Worm (Caenorhabditis elegans) whole organism, young adult: ENCODE results near the gene C03C10.5.

Experiments
- C06A6.2 ChIP-seq: fragments of 200-800 bp; sonication (Bioruptor generic); conservative IDR thresholded peaks from 2 replicates; pipeline ENCODE4 v1.3.6; 2022; ENCODE audit warnings: missing genetic modification characterization, missing compliant biosample characterization
- C17E4.6 ChIP-seq: fragments of 200-800 bp; sonication (Bioruptor generic); IDR thresholded peaks from 2 replicates; pipeline ENCODE4 v1.3.6; 2022; ENCODE audit warnings: missing genetic modification reagents, missing genetic modification characterization, missing compliant biosample characterization
- F23B12.7 ChIP-seq: sonication (generic microtip); optimal IDR thresholded peaks from 2 replicates; lab custom pipeline; 2017; ENCODE audit warnings: missing genetic modification characterization, mild to moderate bottlenecking, missing compliant biosample characterization, antibody characterized with exemption, moderate library complexity; ENCODE audit not compliant: insufficient read depth
- F49E8.2 ChIP-seq: sonication (generic microtip); optimal IDR thresholded peaks from 3 replicates; lab custom pipeline; 2017; ENCODE audit warnings: missing genetic modification characterization, mild to moderate bottlenecking, missing compliant biosample characterization, antibody characterized with exemption, moderate library complexity; ENCODE audit not compliant: insufficient read depth
- F52B5.7 ChIP-seq: sonication (generic microtip); optimal IDR thresholded peaks from 2 replicates; lab custom pipeline; 2016; ENCODE audit warnings: mild to moderate bottlenecking, missing genetic modification characterization, missing compliant biosample characterization
- T07F8.4 ChIP-seq: sonication (generic microtip); optimal IDR thresholded peaks from 2 replicates; lab custom pipeline; 2016; ENCODE audit warnings: mild to moderate bottlenecking, missing genetic modification characterization, moderate library complexity, missing compliant biosample characterization
- T26A5.8 ChIP-seq: sonication (generic microtip); optimal IDR thresholded peaks from 2 replicates; lab custom pipeline; 2016; ENCODE audit warnings: missing genetic modification characterization, missing compliant biosample characterization
- Y53F4B.3 ChIP-seq: fragments of 200-800 bp; sonication (Bioruptor generic); IDR thresholded peaks from 2 replicates; pipeline ENCODE4 v1.3.6; 2022; ENCODE audit warnings: missing genetic modification reagents, missing genetic modification characterization, missing compliant biosample characterization
- Y67H2A.10 ChIP-seq: fragments of 200-800 bp; sonication (Bioruptor generic); conservative IDR thresholded peaks from 2 replicates; pipeline ENCODE4 v1.3.6; 2022; ENCODE audit warnings: missing genetic modification reagents, missing genetic modification characterization, missing compliant biosample characterization
- Y79H2A.3 ChIP-seq: fragments of 200-800 bp; sonication (Bioruptor generic); conservative IDR thresholded peaks from 2 replicates; pipeline ENCODE4 v1.3.6; 2022; ENCODE audit warnings: missing genetic modification reagents, missing genetic modification characterization, missing compliant biosample characterization
- ZK185.1 ChIP-seq: sonication (generic microtip); optimal IDR thresholded peaks from 2 replicates; lab custom pipeline; 2016; ENCODE audit warnings: mild to moderate bottlenecking, missing genetic modification characterization, missing compliant biosample characterization; ENCODE audit not compliant: poor library complexity, severe bottlenecking
- athp-1 ChIP-seq: sonication (generic microtip); optimal IDR thresholded peaks from 2 replicates; lab custom pipeline; 2017; ENCODE audit warnings: mild to moderate bottlenecking, missing genetic modification characterization, missing compliant biosample characterization
- attf-5 ChIP-seq: fragments of 200-800 bp; sonication (Bioruptor generic); optimal IDR thresholded peaks from 2 replicates; lab custom pipeline; 2018; ENCODE audit warnings: mild to moderate bottlenecking, missing genetic modification characterization, missing compliant biosample characterization
- bed-1 ChIP-seq: fragments of 200-800 bp; sonication (Bioruptor generic); IDR thresholded peaks from 2 replicates; pipeline ENCODE4 v1.3.6; 2022; ENCODE audit warnings: missing genetic modification reagents, missing genetic modification characterization, missing compliant biosample characterization
- cebp-1 ChIP-seq, 2 experiments: fragments of 200-800 bp in 1 of 2; sonication (Bioruptor generic) in 1 of 2; sonication (generic microtip) in 1 of 2; IDR thresholded peaks in 1 of 2; optimal IDR thresholded peaks in 1 of 2; 2 replicates each; pipeline versions ENCODE4 v1.3.6 to Lab custom; 2017 to 2022; ENCODE audit warnings: missing compliant biosample characterization in 2 of 2, missing genetic modification characterization in 2 of 2, mild to moderate bottlenecking in 1 of 2, missing genetic modification reagents in 1 of 2, moderate library complexity in 1 of 2
- ceh-79 ChIP-seq: sonication (generic microtip); optimal IDR thresholded peaks from 2 replicates; lab custom pipeline; 2017; ENCODE audit warnings: mild to moderate bottlenecking, missing genetic modification characterization, missing compliant biosample characterization
- ceh-91 ChIP-seq: fragments of 200-800 bp; sonication (Bioruptor generic); IDR thresholded peaks from 2 replicates; pipeline ENCODE4 v1.3.6; 2022; ENCODE audit warnings: missing genetic modification reagents, missing genetic modification characterization, missing compliant biosample characterization
- die-1 ChIP-seq: sonication (generic microtip); optimal IDR thresholded peaks from 2 replicates; lab custom pipeline; 2016; ENCODE audit warnings: missing genotype, mild to moderate bottlenecking, missing genetic modification characterization, missing compliant biosample characterization
- dox-1 ChIP-seq: fragments of 200-800 bp; sonication (Bioruptor generic); IDR thresholded peaks from 2 replicates; pipeline ENCODE4 v1.3.6; 2022; ENCODE audit warnings: missing genetic modification reagents, missing genetic modification characterization, missing compliant biosample characterization
- hlh-12 ChIP-seq: sonication (generic microtip); optimal IDR thresholded peaks from 2 replicates; lab custom pipeline; 2016; ENCODE audit warnings: missing genetic modification characterization, missing compliant biosample characterization
- hmg-1.2 ChIP-seq: fragments of 200-800 bp; sonication (Bioruptor generic); IDR thresholded peaks from 2 replicates; pipeline ENCODE4 v1.3.6; 2022; ENCODE audit warnings: missing genetic modification reagents, missing genetic modification characterization, missing compliant biosample characterization
- let-526 ChIP-seq: fragments of 200-800 bp; sonication (Bioruptor generic); IDR thresholded peaks from 2 replicates; pipeline ENCODE4 v1.3.6; 2022; ENCODE audit warnings: missing genetic modification reagents, missing genetic modification characterization, missing compliant biosample characterization
- lin-40 ChIP-seq: sonication (generic microtip); optimal IDR thresholded peaks from 2 replicates; lab custom pipeline; 2016; ENCODE audit warnings: missing genetic modification characterization, mild to moderate bottlenecking, missing compliant biosample characterization, missing genotype, missing genetic modification reagents
- lsl-1 ChIP-seq: fragments of 200-800 bp; sonication (Bioruptor generic); optimal IDR thresholded peaks from 2 replicates; lab custom pipeline; 2018; ENCODE audit warnings: mild to moderate bottlenecking, missing genetic modification characterization, moderate library complexity, missing compliant biosample characterization
- madf-8 ChIP-seq: fragments of 200-800 bp; sonication (Bioruptor generic); conservative IDR thresholded peaks from 2 replicates; pipeline ENCODE4 v1.3.6; 2022; ENCODE audit warnings: missing genetic modification reagents, missing genetic modification characterization, missing compliant biosample characterization
- mes-4 ChIP-seq: sonication (generic microtip); optimal IDR thresholded peaks from 2 replicates; lab custom pipeline; 2016; ENCODE audit warnings: missing genotype, missing genetic modification characterization, missing compliant biosample characterization
- nfya-1 ChIP-seq: sonication (generic microtip); optimal IDR thresholded peaks from 2 replicates; lab custom pipeline; 2017; ENCODE audit warnings: antibody characterized with exemption, missing compliant biosample characterization, missing genetic modification characterization, borderline replicate concordance; ENCODE audit not compliant: insufficient read depth
- nfya-2 ChIP-seq: fragments of 200-800 bp; sonication (Bioruptor generic); IDR thresholded peaks from 2 replicates; pipeline ENCODE4 v1.3.6; 2022; ENCODE audit warnings: missing genetic modification reagents, missing genetic modification characterization, missing compliant biosample characterization
- nfyb-1 ChIP-seq: fragments of 200-800 bp; sonication (Bioruptor generic); IDR thresholded peaks from 2 replicates; pipeline ENCODE4 v1.3.6; 2022; ENCODE audit warnings: missing genetic modification reagents, missing genetic modification characterization, missing compliant biosample characterization
- nhr-179 ChIP-seq: sonication (generic microtip); optimal IDR thresholded peaks from 2 replicates; lab custom pipeline; 2016; ENCODE audit warnings: mild to moderate bottlenecking, missing genetic modification characterization, missing compliant biosample characterization
- nhr-80 ChIP-seq: sonication (generic microtip); optimal IDR thresholded peaks from 2 replicates; lab custom pipeline; 2016; ENCODE audit warnings: missing genetic modification characterization, missing compliant biosample characterization
- pbrm-1 ChIP-seq: fragments of 200-800 bp; sonication (Bioruptor generic); IDR thresholded peaks from 2 replicates; pipeline ENCODE4 v1.3.6; 2022; ENCODE audit warnings: missing genetic modification reagents, missing genetic modification characterization, missing compliant biosample characterization
- rcor-1 ChIP-seq: fragments of 200-800 bp; sonication (Bioruptor generic); IDR thresholded peaks from 2 replicates; pipeline ENCODE4 v1.3.6; 2022; ENCODE audit warnings: missing genetic modification reagents, missing genetic modification characterization, missing compliant biosample characterization
- sdz-38 ChIP-seq: sonication (generic microtip); optimal IDR thresholded peaks from 2 replicates; lab custom pipeline; 2016; ENCODE audit warnings: missing genotype, missing genetic modification characterization, missing compliant biosample characterization
- sea-2 ChIP-seq: fragments of 200-800 bp; sonication (Bioruptor generic); IDR thresholded peaks from 2 replicates; pipeline ENCODE4 v1.3.6; 2022; ENCODE audit warnings: missing genetic modification characterization, missing compliant biosample characterization
- somi-1 ChIP-seq: fragments of 200-800 bp; sonication (Bioruptor generic); optimal IDR thresholded peaks from 2 replicates; lab custom pipeline; 2018; ENCODE audit warnings: mild to moderate bottlenecking, missing genetic modification characterization, missing compliant biosample characterization
- sptf-2 ChIP-seq: fragments of 200-800 bp; sonication (Bioruptor generic); optimal IDR thresholded peaks from 2 replicates; lab custom pipeline; 2018; ENCODE audit warnings: mild to moderate bottlenecking, missing genetic modification characterization, missing compliant biosample characterization
- tbp1 ChIP-seq: fragments of 200-800 bp; sonication (Bioruptor generic); optimal IDR thresholded peaks from 2 replicates; lab custom pipeline; 2018; ENCODE audit warnings: mild to moderate bottlenecking, missing genetic modification characterization, missing compliant biosample characterization
- tbx-9 ChIP-seq: sonication (generic microtip); optimal IDR thresholded peaks from 2 replicates; lab custom pipeline; 2016; ENCODE audit warnings: borderline replicate concordance, missing genetic modification characterization, inconsistent platforms, missing compliant biosample characterization
- zfh-2 ChIP-seq: fragments of 200-800 bp; sonication (Bioruptor generic); conservative IDR thresholded peaks from 2 replicates; pipeline ENCODE4 v1.3.6; 2022; ENCODE audit warnings: missing genetic modification reagents, missing genetic modification characterization, missing compliant biosample characterization
- ztf-25 ChIP-seq: fragments of 200-800 bp; sonication (Bioruptor generic); IDR thresholded peaks from 2 replicates; pipeline ENCODE4 v1.3.6; 2022; ENCODE audit warnings: missing genetic modification reagents, missing genetic modification characterization, missing compliant biosample characterization
- ztf-26 ChIP-seq: sonication (generic microtip); optimal IDR thresholded peaks from 2 replicates; lab custom pipeline; 2017; ENCODE audit warnings: missing genetic modification characterization, missing compliant biosample characterization

C03C10.5 gene

DNA sequence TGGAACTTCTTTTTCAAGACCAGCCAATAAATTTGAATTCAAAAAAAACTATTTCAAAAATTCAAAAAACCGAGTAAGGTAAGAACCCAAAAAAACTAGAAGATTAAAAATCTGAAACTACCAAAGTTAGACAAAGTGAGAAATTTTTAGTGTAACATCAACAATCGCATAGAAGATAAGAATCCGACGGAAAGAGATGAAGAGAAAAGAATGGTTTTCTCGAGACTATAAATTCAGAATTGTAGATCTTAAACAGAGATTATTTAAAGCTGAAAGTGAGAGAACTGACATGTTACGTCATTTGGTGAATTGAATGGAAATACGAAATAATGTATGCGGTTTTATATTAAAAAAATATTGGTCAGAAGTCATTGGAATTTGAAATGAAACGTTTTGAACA is 10.1 kb upstream of the C03C10.5 start:
- TF ChIP-seq sdz-38 (tag; lab: Kevin White, UChicago) = no peak
- TF ChIP-seq nhr-179 (tag; lab: Kevin White, UChicago) = no peak
- TF ChIP-seq mes-4 = no peak
- TF ChIP-seq pbrm-1 (GFP tag; lab: Robert Waterston, UW) = no peak
- no peak for TF ChIP-seq rcor-1
- no peak for TF ChIP-seq madf-8 (GFP tag; lab: Robert Waterston, UW)
- TF ChIP-seq nfya-1 (tag; lab: Kevin White, UChicago) = no peak
- no peak for TF ChIP-seq dox-1 (GFP tag; lab: Robert Waterston, UW)
- no peak for TF ChIP-seq ceh-79
- no peak for TF ChIP-seq sea-2 (GFP tag; lab: Robert Waterston, UW)
- no peak for TF ChIP-seq ztf-25
- no peak for TF ChIP-seq ceh-91 (GFP tag; lab: Robert Waterston, UW)
- no peak for TF ChIP-seq bed-1
- no peak for TF ChIP-seq nfya-2

DNA sequence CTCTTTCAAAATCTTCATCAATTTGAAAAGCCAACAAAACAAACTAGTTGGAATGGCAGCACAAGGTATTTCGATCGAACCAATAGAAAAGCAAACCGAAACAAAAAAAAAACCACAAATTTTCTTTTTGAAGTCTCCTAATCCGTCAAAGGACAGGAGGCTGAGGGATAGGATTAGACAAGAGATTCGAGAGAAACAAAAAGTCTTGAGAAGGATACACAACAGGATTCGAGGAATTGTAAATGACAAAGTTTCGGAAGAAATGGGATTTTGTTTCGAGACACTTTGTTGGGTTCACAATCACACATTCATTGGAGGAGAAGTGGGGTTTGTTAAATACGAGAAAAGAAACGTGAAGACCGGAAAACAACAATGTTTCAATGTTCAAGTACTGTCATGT is 9.1 kb upstream of the C03C10.5 start:
- TF ChIP-seq Y53F4B.3 (GFP tag; lab: Robert Waterston, UW) (no peak), ceh-91 (GFP tag; lab: Robert Waterston, UW) (no peak), T07F8.4 (tag; lab: Kevin White, UChicago) (no peak), athp-1 (tag; lab: Kevin White, UChicago) (no peak), lsl-1 (GFP tag; lab: Kevin White, UChicago) (no peak), F49E8.2 (tag; lab: Kevin White, UChicago) (no peak), pbrm-1 (GFP tag; lab: Robert Waterston, UW) (no peak), Y67H2A.10 (GFP tag; lab: Robert Waterston, UW) (no peak), sptf-2 (GFP tag; lab: Kevin White, UChicago) (no peak)

DNA sequence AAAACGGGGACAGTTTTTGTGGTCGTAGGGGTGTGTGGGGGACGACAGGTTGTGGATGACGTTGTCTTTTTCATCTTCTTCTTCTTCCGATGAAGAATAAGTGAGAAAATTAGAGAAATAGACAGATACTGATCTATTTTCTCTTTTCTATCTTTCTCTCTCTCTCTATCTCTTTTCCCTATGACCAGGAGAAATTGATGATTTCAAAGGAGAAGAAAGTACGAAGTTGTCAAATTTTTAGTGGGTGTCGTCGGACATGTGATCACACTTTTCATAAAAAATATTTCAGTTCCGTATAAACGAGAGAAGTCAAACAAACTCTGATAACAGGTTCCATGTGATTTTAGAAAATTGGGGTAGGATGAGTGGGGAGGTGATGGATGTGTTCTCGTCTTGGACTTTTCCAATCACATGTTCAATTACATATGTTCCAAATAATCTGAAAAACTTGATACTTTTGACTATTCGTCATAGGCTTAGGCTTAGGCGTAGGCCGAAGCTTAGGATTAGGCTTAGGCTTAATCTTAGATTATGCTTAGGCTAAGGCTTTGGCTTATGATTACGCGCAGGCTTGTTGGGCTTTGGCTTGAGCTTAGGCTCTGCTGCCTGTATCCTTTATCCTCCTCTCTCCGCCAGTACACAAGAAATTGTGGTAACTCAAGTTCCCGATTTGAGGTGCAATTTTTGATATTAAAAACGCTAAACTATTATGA is 8.1 kb upstream of the C03C10.5 start:
- TF ChIP-seq somi-1 (GFP tag; lab: Kevin White, UChicago) (peak; percentile 93), nfya-2 (no peak), nhr-80 (tag; lab: Kevin White, UChicago) (no peak), tbx-9 (tag; lab: Kevin White, UChicago) (no peak), F52B5.7 (tag; lab: Kevin White, UChicago) (no peak), ZK185.1 (peak; percentile 4), nfyb-1 (GFP tag; lab: Robert Waterston, UW) (0 out of 2 replicates have a peak, but pooled peaks have one; percentile 45), hlh-12 (no peak), Y79H2A.3 (GFP tag; lab: Robert Waterston, UW) (0 out of 2 replicates have a peak, but pooled peaks have one; percentile 13), let-526 (GFP tag; lab: Robert Waterston, UW) (no peak), ztf-26 (peak; percentile 78), C17E4.6 (no peak), T26A5.8 (no peak), C06A6.2 (GFP tag; lab: Robert Waterston, UW) (peak; percentile 24; the same call in 1 of the 2 replicates), die-1 (tag; lab: Kevin White, UChicago) (peak; percentile 12), lin-40 (tag; lab: Kevin White, UChicago) (peak; percentile 55), cebp-1 (GFP tag; IDR thresholded peaks at IDR 0.05; lab: Robert Waterston, UW) (no peak), cebp-1 (tag; optimal IDR thresholded peaks at IDR 0.05; lab: Kevin White, UChicago) (peak; percentile 37), attf-5 (GFP tag; lab: Kevin White, UChicago) (peak; percentile 43), F23B12.7 (tag; lab: Kevin White, UChicago) (no peak), hmg-1.2 (GFP tag; lab: Robert Waterston, UW) (no peak; the same call in 1 of the 2 replicates), zfh-2 (GFP tag; lab: Robert Waterston, UW) (no peak), tbp1 (GFP tag; lab: Kevin White, UChicago) (peak; percentile 7)
